Worm (Caenorhabditis elegans) whole organism, young adult: ENCODE results near the gene mboa-2.
A peak's percentile ranks its signal among the peaks of the same experiment; 100 is the strongest.

Experiments used
- F49E8.2 ChIP-seq: sonication (generic microtip); optimal IDR thresholded peaks from 3 replicates; lab custom pipeline; 2017; ENCODE audit warnings: missing genetic modification characterization, mild to moderate bottlenecking, missing compliant biosample characterization, antibody characterized with exemption, moderate library complexity; ENCODE audit not compliant: insufficient read depth
- ZK185.1 ChIP-seq: sonication (generic microtip); optimal IDR thresholded peaks from 2 replicates; lab custom pipeline; 2016; ENCODE audit warnings: mild to moderate bottlenecking, missing genetic modification characterization, missing compliant biosample characterization; ENCODE audit not compliant: poor library complexity, severe bottlenecking
- athp-1 ChIP-seq: sonication (generic microtip); optimal IDR thresholded peaks from 2 replicates; lab custom pipeline; 2017; ENCODE audit warnings: mild to moderate bottlenecking, missing genetic modification characterization, missing compliant biosample characterization
- ceh-40 ChIP-seq: fragments of 200-800 bp; sonication (Bioruptor generic); IDR thresholded peaks from 2 replicates; pipeline ENCODE4 v1.3.6; 2022; ENCODE audit warnings: missing genetic modification characterization, missing compliant biosample characterization
- ceh-91 ChIP-seq: fragments of 200-800 bp; sonication (Bioruptor generic); IDR thresholded peaks from 2 replicates; pipeline ENCODE4 v1.3.6; 2022; ENCODE audit warnings: missing genetic modification reagents, missing genetic modification characterization, missing compliant biosample characterization
- chd-7 ChIP-seq: sonication (generic microtip); optimal IDR thresholded peaks from 2 replicates; lab custom pipeline; 2016; ENCODE audit warnings: mild to moderate bottlenecking, missing genetic modification characterization, moderate library complexity, missing compliant biosample characterization
- egl-18 ChIP-seq: fragments of 200-800 bp; sonication (Bioruptor generic); IDR thresholded peaks from 2 replicates; pipeline ENCODE4 v1.3.6; 2022; ENCODE audit warnings: missing genetic modification reagents, missing genetic modification characterization, missing compliant biosample characterization
- fkh-3 ChIP-seq: sonication (generic microtip); optimal IDR thresholded peaks from 2 replicates; lab custom pipeline; 2016; ENCODE audit warnings: mild to moderate bottlenecking, missing genetic modification characterization, missing compliant biosample characterization
- hlh-12 ChIP-seq: sonication (generic microtip); optimal IDR thresholded peaks from 2 replicates; lab custom pipeline; 2016; ENCODE audit warnings: missing genetic modification characterization, missing compliant biosample characterization
- mes-4 ChIP-seq: sonication (generic microtip); optimal IDR thresholded peaks from 2 replicates; lab custom pipeline; 2016; ENCODE audit warnings: missing genotype, missing genetic modification characterization, missing compliant biosample characterization
- nfya-1 ChIP-seq: sonication (generic microtip); optimal IDR thresholded peaks from 2 replicates; lab custom pipeline; 2017; ENCODE audit warnings: antibody characterized with exemption, missing compliant biosample characterization, missing genetic modification characterization, borderline replicate concordance; ENCODE audit not compliant: insufficient read depth
- nhr-80 ChIP-seq: sonication (generic microtip); optimal IDR thresholded peaks from 2 replicates; lab custom pipeline; 2016; ENCODE audit warnings: missing genetic modification characterization, missing compliant biosample characterization
- sea-2 ChIP-seq: fragments of 200-800 bp; sonication (Bioruptor generic); IDR thresholded peaks from 2 replicates; pipeline ENCODE4 v1.3.6; 2022; ENCODE audit warnings: missing genetic modification characterization, missing compliant biosample characterization
- ztf-26 ChIP-seq: sonication (generic microtip); optimal IDR thresholded peaks from 2 replicates; lab custom pipeline; 2017; ENCODE audit warnings: missing genetic modification characterization, missing compliant biosample characterization

DNA sequence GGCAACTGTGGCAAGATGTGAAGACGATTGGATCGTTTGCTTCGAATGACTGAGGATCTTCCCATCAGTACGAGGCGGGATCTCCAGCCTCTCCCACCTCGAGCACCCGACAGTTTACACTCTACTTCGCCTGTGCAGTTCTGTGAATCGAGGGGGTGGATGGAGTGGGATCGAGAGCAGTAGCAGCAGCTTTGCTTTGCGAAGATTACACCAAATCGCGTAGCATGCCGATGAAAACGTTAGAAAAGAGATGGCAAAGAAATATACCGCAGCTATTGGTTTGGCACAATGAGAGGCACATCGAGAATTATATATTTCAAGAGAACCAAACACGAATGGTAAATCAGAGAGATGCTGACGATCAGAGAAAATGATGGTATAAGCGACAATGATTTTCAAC is 47.8 kb downstream of the mboa-2 start, which contains the start of gene act-3:
- TF ChIP-seq nfya-1 = no peak
- no peak for TF ChIP-seq athp-1 (tag; lab: Kevin White, UChicago)
- no peak for TF ChIP-seq egl-18 (GFP tag; lab: Robert Waterston, UW)
- TF ChIP-seq F49E8.2 (tag; lab: Kevin White, UChicago) = no peak
- TF ChIP-seq hlh-12 (tag; lab: Kevin White, UChicago) = no peak
- no peak for TF ChIP-seq nhr-80
- no peak for TF ChIP-seq ceh-91
- TF ChIP-seq chd-7 = peak; percentile 7
- TF ChIP-seq ceh-40 (GFP tag; lab: Robert Waterston, UW) = no peak
- no peak for TF ChIP-seq sea-2 (GFP tag; lab: Robert Waterston, UW)
- TF ChIP-seq ZK185.1 (tag; lab: Kevin White, UChicago) = no peak
- TF ChIP-seq ztf-26 (tag; lab: Kevin White, UChicago) = no peak
- TF ChIP-seq mes-4 (tag; lab: Kevin White, UChicago) = no peak
- TF ChIP-seq fkh-3 (tag; lab: Kevin White, UChicago) = no peak
